Worm (Caenorhabditis elegans) whole organism, L1 larva: ENCODE data around the gene T19C3.5.

Experiments used
- C04F5.9 ChIP-seq: sonication (generic microtip); optimal IDR thresholded peaks from 2 replicates; lab custom pipeline; 2016; ENCODE audit warnings: missing genetic modification characterization, missing compliant biosample characterization
- Y116A8C.19 ChIP-seq: sonication (generic microtip); optimal IDR thresholded peaks from 2 replicates; lab custom pipeline; 2016; ENCODE audit warnings: missing compliant biosample characterization, missing genetic modification characterization, borderline replicate concordance
- aha-1 ChIP-seq: fragments of 150-350 bp; optimal IDR thresholded peaks from 2 replicates; lab custom pipeline; 2014; ENCODE audit warnings: missing biosample characterization, missing genetic modification characterization
- alr-1 ChIP-seq: fragments of 200-800 bp; sonication (Bioruptor generic); optimal IDR thresholded peaks from 2 replicates; lab custom pipeline; 2018; ENCODE audit warnings: borderline replicate concordance, mild to moderate bottlenecking, missing genetic modification characterization, missing compliant biosample characterization
- aly-2 ChIP-seq: fragments of 150-350 bp; optimal IDR thresholded peaks from 2 replicates; lab custom pipeline; 2014; ENCODE audit warnings: missing biosample characterization, missing genetic modification characterization
- ama-1 ChIP-seq: fragments of 150-350 bp; optimal IDR thresholded peaks from 2 replicates; lab custom pipeline; 2014
- blmp-1 ChIP-seq: fragments of 150-350 bp; optimal IDR thresholded peaks from 2 replicates; lab custom pipeline; 2014; ENCODE audit warnings: missing biosample characterization, missing genetic modification characterization
- ceh-63 ChIP-seq: fragments of 200-800 bp; sonication (Bioruptor generic); optimal IDR thresholded peaks from 2 replicates; lab custom pipeline; 2018; ENCODE audit warnings: mild to moderate bottlenecking, missing genetic modification characterization, missing compliant biosample characterization
- ceh-88 ChIP-seq: fragments of 200-800 bp; sonication (Bioruptor generic); IDR thresholded peaks from 2 replicates; pipeline ENCODE4 v1.3.6; 2022; ENCODE audit warnings: missing genetic modification characterization, missing compliant biosample characterization
- ces-1 ChIP-seq: fragments of 150-350 bp; optimal IDR thresholded peaks from 2 replicates; lab custom pipeline; 2014; ENCODE audit warnings: missing biosample characterization, missing genetic modification reagents, missing genetic modification characterization
- dsc-1 ChIP-seq: sonication (generic microtip); optimal IDR thresholded peaks from 2 replicates; lab custom pipeline; 2016; ENCODE audit warnings: mild to moderate bottlenecking, missing genetic modification characterization, missing compliant biosample characterization
- efl-1 ChIP-seq, 4 experiments: fragments of 150-350 bp; optimal IDR thresholded peaks in 3 of 4; peaks in 1 of 4; 1 replicate in 1 of 4; 2 replicates in 3 of 4; lab custom pipeline; 2014; ENCODE audit warnings: missing biosample characterization in 2 of 4, missing genetic modification characterization in 2 of 4, missing genetic modification reagents in 2 of 4
- efl-3 ChIP-seq: fragments of 200-800 bp; sonication (Bioruptor generic); optimal IDR thresholded peaks from 2 replicates; lab custom pipeline; 2018; ENCODE audit warnings: mild to moderate bottlenecking, missing genetic modification characterization, missing compliant biosample characterization
- elt-2 ChIP-seq: sonication (generic microtip); optimal IDR thresholded peaks from 2 replicates; lab custom pipeline; 2016; ENCODE audit warnings: missing genetic modification characterization, mild to moderate bottlenecking, inconsistent platforms, missing compliant biosample characterization, missing genetic modification reagents
- ets-5 ChIP-seq: fragments of 200-800 bp; sonication (Bioruptor generic); IDR thresholded peaks from 2 replicates; pipeline ENCODE4 v1.3.6; 2022; ENCODE audit warnings: missing genetic modification characterization, missing compliant biosample characterization
- fkh-4 ChIP-seq: sonication (generic microtip); optimal IDR thresholded peaks from 2 replicates; lab custom pipeline; 2016; ENCODE audit warnings: missing compliant biosample characterization, missing genetic modification characterization, borderline replicate concordance
- grh-1 ChIP-seq: fragments of 200-800 bp; sonication (Bioruptor generic); IDR thresholded peaks from 2 replicates; pipeline ENCODE4 v1.3.6; 2022; ENCODE audit warnings: missing genetic modification reagents, missing genetic modification characterization, missing compliant biosample characterization
- hlh-17 ChIP-seq: fragments of 200-800 bp; sonication (Bioruptor generic); optimal IDR thresholded peaks from 2 replicates; lab custom pipeline; 2018; ENCODE audit warnings: missing genetic modification characterization, mild to moderate bottlenecking, missing compliant biosample characterization, moderate library complexity, borderline replicate concordance
- hpl-2 ChIP-seq: fragments of 150-350 bp; optimal IDR thresholded peaks from 2 replicates; lab custom pipeline; 2014; ENCODE audit warnings: missing biosample characterization, missing genetic modification reagents, missing genetic modification characterization
- irx-1 ChIP-seq: sonication (generic microtip); optimal IDR thresholded peaks from 2 replicates; lab custom pipeline; 2016; ENCODE audit warnings: missing genetic modification characterization, missing compliant biosample characterization
- jun-1 ChIP-seq: fragments of 150-350 bp; optimal IDR thresholded peaks from 2 replicates; lab custom pipeline; 2014; ENCODE audit warnings: missing biosample characterization, missing genetic modification reagents, missing genetic modification characterization
- lin-15B ChIP-seq: fragments of 150-350 bp; sonication (generic microtip); optimal IDR thresholded peaks from 3 replicates; lab custom pipeline; 2014; ENCODE audit warnings: missing biosample characterization, missing genetic modification characterization
- lin-35 ChIP-seq, 2 experiments: fragments of 150-350 bp; optimal IDR thresholded peaks; 2 replicates each; lab custom pipeline; 2014; ENCODE audit warnings: missing biosample characterization in 2 of 2, missing genetic modification characterization in 2 of 2, missing genetic modification reagents in 2 of 2
- lir-3 ChIP-seq: sonication (generic microtip); optimal IDR thresholded peaks from 2 replicates; lab custom pipeline; 2016; ENCODE audit warnings: mild to moderate bottlenecking, missing genetic modification characterization, moderate library complexity, missing compliant biosample characterization; ENCODE audit not compliant: poor library complexity
- lsy-2 ChIP-seq, 2 experiments: fragments of 150-350 bp; optimal IDR thresholded peaks; 2 replicates each; lab custom pipeline; 2014; ENCODE audit warnings: missing biosample characterization in 2 of 2, missing genetic modification characterization in 2 of 2
- nhr-12 ChIP-seq: sonication (generic microtip); optimal IDR thresholded peaks from 2 replicates; lab custom pipeline; 2017; ENCODE audit warnings: missing biosample characterization, missing genetic modification characterization
- nhr-19 ChIP-seq: fragments of 200-800 bp; sonication (Bioruptor generic); conservative IDR thresholded peaks from 2 replicates; pipeline ENCODE4 v1.3.6; 2022; ENCODE audit warnings: missing genetic modification characterization, missing compliant biosample characterization
- nhr-28 ChIP-seq: fragments of 150-350 bp; optimal IDR thresholded peaks from 2 replicates; lab custom pipeline; 2014; ENCODE audit warnings: missing biosample characterization, missing genetic modification characterization
- nhr-47 ChIP-seq: sonication (generic microtip); optimal IDR thresholded peaks from 2 replicates; lab custom pipeline; 2016; ENCODE audit warnings: mild to moderate bottlenecking, missing genetic modification characterization, moderate library complexity, missing compliant biosample characterization
- nhr-71 ChIP-seq: sonication (generic microtip); optimal IDR thresholded peaks from 2 replicates; lab custom pipeline; 2016; ENCODE audit warnings: mild to moderate bottlenecking, missing genetic modification characterization, moderate library complexity, missing compliant biosample characterization
- nhr-77 ChIP-seq: fragments of 150-350 bp; optimal IDR thresholded peaks from 2 replicates; lab custom pipeline; 2014; ENCODE audit warnings: missing biosample characterization, missing genetic modification characterization
- nhr-85 ChIP-seq: sonication (generic microtip); peaks from one replicate; lab custom pipeline; 2016; ENCODE audit warnings: missing genetic modification characterization, inconsistent platforms, missing compliant biosample characterization
- nhr-90 ChIP-seq: sonication (generic microtip); optimal IDR thresholded peaks from 2 replicates; lab custom pipeline; 2016; ENCODE audit warnings: mild to moderate bottlenecking, missing genetic modification characterization, missing compliant biosample characterization; ENCODE audit not compliant: poor library complexity
- pax-3 ChIP-seq: fragments of 200-800 bp; sonication (Bioruptor generic); optimal IDR thresholded peaks from 2 replicates; lab custom pipeline; 2018; ENCODE audit warnings: mild to moderate bottlenecking, missing genetic modification characterization, moderate library complexity, missing compliant biosample characterization
- pqm-1 ChIP-seq: sonication (generic microtip); optimal IDR thresholded peaks from 3 replicates; lab custom pipeline; 2017; ENCODE audit warnings: missing biosample characterization, missing genetic modification characterization
- rnt-1 ChIP-seq: sonication (generic microtip); optimal IDR thresholded peaks from 2 replicates; lab custom pipeline; 2016; ENCODE audit warnings: mild to moderate bottlenecking, missing genetic modification characterization, moderate library complexity, missing compliant biosample characterization
- snu-23 ChIP-seq: sonication (generic microtip); optimal IDR thresholded peaks from 2 replicates; lab custom pipeline; 2016; ENCODE audit warnings: missing genetic modification characterization, missing compliant biosample characterization
- unc-130 ChIP-seq: fragments of 150-350 bp; optimal IDR thresholded peaks from 2 replicates; lab custom pipeline; 2017; ENCODE audit warnings: missing biosample characterization, missing genetic modification characterization, inconsistent platforms
- unc-30 ChIP-seq: sonication (generic microtip); optimal IDR thresholded peaks from 2 replicates; lab custom pipeline; 2017; ENCODE audit warnings: missing biosample characterization, missing genetic modification characterization
- unc-62 ChIP-seq: fragments of 150-350 bp; optimal IDR thresholded peaks from 2 replicates; lab custom pipeline; 2014; ENCODE audit warnings: missing biosample characterization, missing genetic modification reagents, missing genetic modification characterization
- unc-98 ChIP-seq: fragments of 200-800 bp; sonication (Bioruptor generic); IDR thresholded peaks from 2 replicates; pipeline ENCODE4 v1.3.6; 2022; ENCODE audit warnings: missing genetic modification characterization, missing compliant biosample characterization
- xbp-1 ChIP-seq: sonication (generic microtip); optimal IDR thresholded peaks from 2 replicates; lab custom pipeline; 2016; ENCODE audit warnings: missing genetic modification characterization, missing compliant biosample characterization
- ztf-4 ChIP-seq: fragments of 150-350 bp; optimal IDR thresholded peaks from 2 replicates; lab custom pipeline; 2014; ENCODE audit warnings: missing biosample characterization, missing genetic modification characterization

T19C3.5 gene

ce11 chrIII:640198-640803 lies 12.6 kb upstream of the T19C3.5 start, which contains the start of the genes tag-266 and tag-267 (continued):
- peak; percentile 40 for TF ChIP-seq ceh-63 (GFP tag; lab: Kevin White, UChicago)

- no peak for TF ChIP-seq snu-23 (GFP tag; lab: Kevin White, UChicago)
- no peak for TF ChIP-seq jun-1 (tag; lab: Kevin White, UChicago)
- no peak for TF ChIP-seq hlh-17 (GFP tag; lab: Kevin White, UChicago)
- TF ChIP-seq aly-2 (tag; lab: Kevin White, UChicago): no peak
- no peak for TF ChIP-seq unc-30 (tag; lab: Kevin White, UChicago)
- no peak for TF ChIP-seq alr-1
- TF ChIP-seq unc-62: no peak
- no peak for TF ChIP-seq nhr-28 (tag; lab: Kevin White, UChicago)
- TF ChIP-seq irx-1 (tag; lab: Kevin White, UChicago): no peak
- no peak for TF ChIP-seq efl-1 (optimal IDR thresholded peaks at IDR 0.05; lab: Kevin White, UChicago)
- no peak for TF ChIP-seq efl-1 (GFP tag; optimal IDR thresholded peaks at IDR 0.05 in 1 of 2; lab: Kevin White, UChicago)
- no peak for TF ChIP-seq fkh-4 (tag; lab: Kevin White, UChicago)
- no peak for TF ChIP-seq blmp-1
- no peak for TF ChIP-seq nhr-12 (tag; lab: Kevin White, UChicago)
- TF ChIP-seq lsy-2 (tag; optimal IDR thresholded peaks at IDR 0.05; lab: Kevin White, UChicago): no peak
- no peak for TF ChIP-seq C04F5.9
- TF ChIP-seq rnt-1: no peak
These were observed 10.6 kb upstream of the T19C3.5 start, which contains the start of gene sbds-1 for ce11 chrIII:638319-638718. TSS of gene sbds-1 (minus strand) at chrIII:638419.

- no peak for TF ChIP-seq hpl-2 (GFP tag; lab: Kevin White, UChicago)
- no peak for TF ChIP-seq lir-3 (tag; lab: Kevin White, UChicago)
- no peak for TF ChIP-seq grh-1 (GFP tag; lab: Robert Waterston, UW)
- TF ChIP-seq unc-62: no peak
- TF ChIP-seq ama-1: no peak
These were observed 8.3 kb upstream of the T19C3.5 start, which contains the start of gene T19C3.7 for ce11 chrIII:636067-636466. TSS of gene T19C3.7 (minus strand) at chrIII:636167.

ce11 chrIII:634618-635017 lies 6.9 kb upstream of the T19C3.5 start, which contains the start of gene fem-2:
TSS of gene fem-2 (minus strand) at chrIII:634626.
- no peak for TF ChIP-seq unc-30 (tag; lab: Kevin White, UChicago)
- no peak for TF ChIP-seq grh-1 (GFP tag; lab: Robert Waterston, UW)
- no peak for TF ChIP-seq nhr-12 (tag; lab: Kevin White, UChicago)
- TF ChIP-seq hpl-2 (GFP tag; lab: Kevin White, UChicago): no peak
- no peak for TF ChIP-seq pqm-1 (tag; lab: Kevin White, UChicago)
- no peak for TF ChIP-seq ets-5 (GFP tag; lab: Robert Waterston, UW)
- TF ChIP-seq unc-62: no peak
- TF ChIP-seq unc-98 (GFP tag; lab: Robert Waterston, UW): no peak
- no peak for TF ChIP-seq pax-3 (tag; lab: Kevin White, UChicago)
- TF ChIP-seq nhr-85 (tag; lab: Kevin White, UChicago): peak; percentile 76
- peak; percentile 57 for TF ChIP-seq nhr-90
- peak; percentile 16 for TF ChIP-seq dsc-1 (tag; lab: Kevin White, UChicago)
- no peak for TF ChIP-seq ztf-4 (tag; lab: Kevin White, UChicago)
- no peak for TF ChIP-seq C04F5.9
- TF ChIP-seq lir-3 (tag; lab: Kevin White, UChicago): no peak
- peak; percentile 50 for TF ChIP-seq xbp-1 (tag; lab: Kevin White, UChicago)
- TF ChIP-seq lin-35 (GFP tag; optimal IDR thresholded peaks at IDR 0.05; lab: Kevin White, UChicago): peak; percentile 58 to 67
- TF ChIP-seq nhr-19 (GFP tag; lab: Robert Waterston, UW): peak; percentile 36
- no peak for TF ChIP-seq hlh-17 (GFP tag; lab: Kevin White, UChicago)
- no peak for TF ChIP-seq efl-3
- no peak for TF ChIP-seq irx-1 (tag; lab: Kevin White, UChicago)
- no peak for TF ChIP-seq ceh-88
- TF ChIP-seq nhr-77: no peak
- TF ChIP-seq aly-2 (tag; lab: Kevin White, UChicago): no peak
- TF ChIP-seq ces-1 (GFP tag; lab: Kevin White, UChicago): no peak
- peak; percentile 64 for TF ChIP-seq nhr-71 (tag; lab: Kevin White, UChicago)
- TF ChIP-seq ama-1: no peak
- no peak for TF ChIP-seq Y116A8C.19 (tag; lab: Kevin White, UChicago)
- TF ChIP-seq nhr-47 (tag; lab: Kevin White, UChicago): peak; percentile 66
- TF ChIP-seq unc-130 (tag; lab: Kevin White, UChicago): peak; percentile 22
- peak; percentile 57 to 67 for TF ChIP-seq lsy-2 (tag; optimal IDR thresholded peaks at IDR 0.05; lab: Kevin White, UChicago)
- TF ChIP-seq aha-1 (tag; lab: Kevin White, UChicago): no peak
- TF ChIP-seq lin-15B: no peak
- no peak for TF ChIP-seq elt-2 (tag; lab: Kevin White, UChicago)
- TF ChIP-seq nhr-28 (tag; lab: Kevin White, UChicago): no peak
